Worm (Caenorhabditis elegans): Measurements from ENCODE around the gene best-3.

- TF ChIP-seq cog-1 (tag; optimal IDR thresholded peaks at IDR 0.05) (no peak), ztf-29 (GFP tag; IDR thresholded peaks at IDR 0.05) (no peak), flt-1 (GFP tag; IDR thresholded peaks at IDR 0.05) (no peak), ztf-23 (GFP tag; IDR thresholded peaks at IDR 0.05) (no peak), ref-1 (GFP tag; conservative IDR thresholded peaks at IDR 0.05) (no peak), tab-1 (GFP tag; IDR thresholded peaks at IDR 0.05) (no peak), med-1 (GFP tag; optimal IDR thresholded peaks at IDR 0.05; ENCODE audit: insufficient read depth) (no peak), klf-2 (GFP tag; conservative IDR thresholded peaks at IDR 0.05) (no peak), T22C8.4 (GFP tag; IDR thresholded peaks at IDR 0.05) (no peak)
Measured at ce11 chrII:4793-5192, 8.0 kb upstream of the best-3 start.
